ENCODE assay signal across 7 worm cellular contexts in the genomic region with DNA sequence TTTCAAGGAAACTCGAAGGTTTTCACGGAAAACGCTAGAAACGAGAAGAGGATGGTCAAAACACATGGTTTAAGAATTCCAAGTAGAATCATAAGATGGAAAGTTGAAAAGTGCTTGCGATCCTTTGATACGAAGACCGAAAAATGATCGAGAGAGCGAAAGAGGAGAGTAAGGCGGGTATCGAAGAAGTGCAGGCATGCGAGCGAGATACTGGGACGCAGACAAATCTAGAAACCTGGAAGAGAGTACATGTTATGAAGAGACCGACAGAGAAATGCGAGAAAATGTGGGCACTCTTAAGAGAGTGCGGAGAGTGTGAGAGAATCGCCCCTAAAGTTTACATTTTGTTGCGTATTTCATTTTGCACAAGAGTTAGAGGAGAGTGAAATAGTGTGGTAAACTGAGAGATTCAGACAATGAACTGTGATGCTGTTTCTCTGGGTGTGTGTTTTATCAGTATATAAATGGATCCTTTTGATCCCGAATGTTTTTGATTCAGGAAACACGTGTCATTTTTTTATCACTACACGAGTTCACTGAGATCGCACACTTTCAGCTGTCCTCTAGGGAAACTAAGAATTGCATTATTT.
TF ChIP-seq lines count a peak whose summit lies in the region.

No protein-coding gene starts in this region.

TF ChIP-seq in whole organism, L1 larva, 84 proteins besides CTCF, POLR2A, EP300 and RAD21 (continued from another document and continues in another):
- peak; percentile 58 for TF ChIP-seq sup-37 (GFP tag; optimal IDR thresholded peaks at IDR 0.05; lab: Kevin White, UChicago)
- peak; percentile 4 for TF ChIP-seq pqm-1 (tag; optimal IDR thresholded peaks at IDR 0.05; lab: Kevin White, UChicago)
- TF ChIP-seq C34B4.2 (tag; optimal IDR thresholded peaks at IDR 0.05; lab: Kevin White, UChicago), result no peak
- no peak for TF ChIP-seq zip-4 (GFP tag; optimal IDR thresholded peaks at IDR 0.05; lab: Kevin White, UChicago)
- TF ChIP-seq ztf-11 (tag; optimal IDR thresholded peaks at IDR 0.05; lab: Kevin White, UChicago), result no peak
- TF ChIP-seq alr-1 (tag; optimal IDR thresholded peaks at IDR 0.05; lab: Kevin White, UChicago; ENCODE audit: borderline replicate concordance), result no peak
- TF ChIP-seq mdl-1 (tag; optimal IDR thresholded peaks at IDR 0.05; lab: Kevin White, UChicago), result peak; percentile 61 to 86
- no peak for TF ChIP-seq unc-30 (tag; optimal IDR thresholded peaks at IDR 0.05; lab: Kevin White, UChicago)
- peak; percentile 85 for TF ChIP-seq elt-2 (tag; optimal IDR thresholded peaks at IDR 0.05; lab: Kevin White, UChicago)
- no peak for TF ChIP-seq ets-5 (GFP tag; IDR thresholded peaks at IDR 0.05; lab: Robert Waterston, UW)
- no peak for TF ChIP-seq aha-1 (tag; optimal IDR thresholded peaks at IDR 0.05; lab: Kevin White, UChicago)
- TF ChIP-seq nhr-90 (tag; optimal IDR thresholded peaks at IDR 0.05; lab: Kevin White, UChicago; ENCODE audit: poor library complexity), result peak; percentile 83
- TF ChIP-seq ces-1 (GFP tag; optimal IDR thresholded peaks at IDR 0.05; lab: Kevin White, UChicago), result no peak
- TF ChIP-seq egl-27 (tag; optimal IDR thresholded peaks at IDR 0.05; lab: Kevin White, UChicago), result peak; percentile 46 to 75
- no peak for TF ChIP-seq hlh-4 (tag; optimal IDR thresholded peaks at IDR 0.05; lab: Kevin White, UChicago)
- peak; percentile 54 for TF ChIP-seq irx-1 (tag; optimal IDR thresholded peaks at IDR 0.05; lab: Kevin White, UChicago)
- TF ChIP-seq sptf-1 (tag; optimal IDR thresholded peaks at IDR 0.05; lab: Kevin White, UChicago), result no peak
- TF ChIP-seq pax-3 (tag; optimal IDR thresholded peaks at IDR 0.05; lab: Kevin White, UChicago), result peak; percentile 12

TF ChIP-seq in whole organism, L2 larva, 48 proteins besides CTCF, POLR2A, EP300 and RAD21 (continued from another document and continues in another):
- TF ChIP-seq ama-1 (optimal IDR thresholded peaks at IDR 0.05; lab: Kevin White, UChicago) (peak; percentile 33), ceh-82 (tag; optimal IDR thresholded peaks at IDR 0.05; lab: Kevin White, UChicago) (no peak), Y55F3AM.14 (GFP tag; optimal IDR thresholded peaks at IDR 0.05; lab: Kevin White, UChicago) (peak; percentile 23), unc-62 (GFP tag; optimal IDR thresholded peaks at IDR 0.05; lab: Kevin White, UChicago) (no peak), peb-1 (tag; optimal IDR thresholded peaks at IDR 0.05; lab: Kevin White, UChicago) (no peak), nhr-12 (tag; optimal IDR thresholded peaks at IDR 0.05; lab: Kevin White, UChicago) (no peak), ZK546.5 (tag; optimal IDR thresholded peaks at IDR 0.05; lab: Kevin White, UChicago) (no peak), C34F6.9 (tag; optimal IDR thresholded peaks at IDR 0.05; lab: Kevin White, UChicago) (peak; percentile 73), zag-1 (tag; optimal IDR thresholded peaks at IDR 0.05; lab: Kevin White, UChicago) (no peak), nhr-6 (tag; optimal IDR thresholded peaks at IDR 0.05; lab: Kevin White, UChicago) (peak; percentile 81), F13H6.1 (tag; optimal IDR thresholded peaks at IDR 0.05; lab: Kevin White, UChicago) (peak; percentile 96), mbf-1 (tag; optimal IDR thresholded peaks at IDR 0.05; lab: Kevin White, UChicago) (no peak), egl-27 (tag; optimal IDR thresholded peaks at IDR 0.05; lab: Kevin White, UChicago) (peak; percentile 81), gmeb-1 (tag; optimal IDR thresholded peaks at IDR 0.05; lab: Kevin White, UChicago) (peak; percentile 62), ztf-4 (tag; optimal IDR thresholded peaks at IDR 0.05; lab: Kevin White, UChicago) (peak; percentile 71), lsy-2 (tag; optimal IDR thresholded peaks at IDR 0.05; lab: Kevin White, UChicago) (peak; percentile 13 to 81), mdl-1 (tag; optimal IDR thresholded peaks at IDR 0.05; lab: Kevin White, UChicago) (peak; percentile 45 to 86), lin-13 (GFP tag; optimal IDR thresholded peaks at IDR 0.05; lab: Kevin White, UChicago) (peak; percentile 69)

TF ChIP-seq in whole organism, L3 larva, 47 proteins besides CTCF, POLR2A, EP300 and RAD21 (continued from another document and continues in another):
- peak; percentile 70 for TF ChIP-seq mdl-1 (tag; optimal IDR thresholded peaks at IDR 0.05; lab: Kevin White, UChicago)
- peak; percentile 30 for TF ChIP-seq nhr-11 (tag; optimal IDR thresholded peaks at IDR 0.05; lab: Kevin White, UChicago)
- peak; percentile 44 for TF ChIP-seq lin-39 (tag; optimal IDR thresholded peaks at IDR 0.05; lab: Kevin White, UChicago)
- peak; percentile 85 for TF ChIP-seq elt-2 (tag; optimal IDR thresholded peaks at IDR 0.05; lab: Kevin White, UChicago)
- TF ChIP-seq lin-15B (tag; optimal IDR thresholded peaks at IDR 0.05; lab: Kevin White, UChicago), result peak; percentile 9
- no peak for TF ChIP-seq nhr-67 (tag; optimal IDR thresholded peaks at IDR 0.05; lab: Kevin White, UChicago)
- no peak for TF ChIP-seq fos-1 (tag; optimal IDR thresholded peaks at IDR 0.05; lab: Kevin White, UChicago)
- peak; percentile 83 for TF ChIP-seq nfya-1 (tag; optimal IDR thresholded peaks at IDR 0.05; lab: Kevin White, UChicago; ENCODE audit: insufficient read depth)
- peak; percentile 41 for TF ChIP-seq nhr-43 (tag; optimal IDR thresholded peaks at IDR 0.05; lab: Kevin White, UChicago; ENCODE audit: poor library complexity, severe bottlenecking)
- TF ChIP-seq nhr-12 (tag; optimal IDR thresholded peaks at IDR 0.05; lab: Kevin White, UChicago), result no peak
- peak; percentile 33 for TF ChIP-seq ama-1 (optimal IDR thresholded peaks at IDR 0.05; lab: Kevin White, UChicago)
- no peak for TF ChIP-seq ztf-11 (tag; optimal IDR thresholded peaks at IDR 0.05; lab: Kevin White, UChicago)
- TF ChIP-seq pqm-1 (tag; optimal IDR thresholded peaks at IDR 0.05; lab: Kevin White, UChicago), result peak; percentile 91
- TF ChIP-seq nhr-77 (tag; optimal IDR thresholded peaks at IDR 0.05; lab: Kevin White, UChicago), result peak; percentile 43
- TF ChIP-seq snpc-4 (tag; optimal IDR thresholded peaks at IDR 0.05; lab: Kevin White, UChicago), result peak; percentile 19
- peak; percentile 48 for TF ChIP-seq ceh-28 (tag; optimal IDR thresholded peaks at IDR 0.05; lab: Kevin White, UChicago)
- TF ChIP-seq elt-3 (tag; optimal IDR thresholded peaks at IDR 0.05; lab: Kevin White, UChicago), result no peak
- peak; percentile 46 for TF ChIP-seq R02D3.7 (tag; optimal IDR thresholded peaks at IDR 0.05; lab: Kevin White, UChicago)

TF ChIP-seq in whole organism, L4 larva, 104 proteins besides CTCF, POLR2A, EP300 and RAD21 (continued from another document and continues in another):
- TF ChIP-seq unc-62 (GFP tag; optimal IDR thresholded peaks at IDR 0.05 in 1 of 2; lab: Kevin White, UChicago), result peak in 1 of 2 experiments; percentile 93
- no peak for TF ChIP-seq unc-62 (tag; optimal IDR thresholded peaks at IDR 0.05; lab: Kevin White, UChicago)
- peak; percentile 64 for TF ChIP-seq hlh-30 (tag; optimal IDR thresholded peaks at IDR 0.05; lab: Kevin White, UChicago; ENCODE audit: insufficient read depth)
- peak; percentile 43; the same call in 1 of the 2 replicates for TF ChIP-seq lin-38 (GFP tag; IDR thresholded peaks at IDR 0.05; lab: Robert Waterston, UW)
- TF ChIP-seq nhr-76 (tag; optimal IDR thresholded peaks at IDR 0.05; lab: Kevin White, UChicago), result no peak
- no peak for TF ChIP-seq ZK546.5 (tag; optimal IDR thresholded peaks at IDR 0.05; lab: Kevin White, UChicago)
- TF ChIP-seq Y105C5A.15 (GFP tag; IDR thresholded peaks at IDR 0.05; lab: Robert Waterston, UW), result no peak
- TF ChIP-seq duxl-1 (tag; optimal IDR thresholded peaks at IDR 0.05; lab: Kevin White, UChicago; ENCODE audit: poor library complexity), result no peak
- no peak for TF ChIP-seq F49E8.2 (tag; optimal IDR thresholded peaks at IDR 0.05; lab: Kevin White, UChicago; ENCODE audit: borderline replicate concordance)
- TF ChIP-seq R02D3.7 (tag; optimal IDR thresholded peaks at IDR 0.05; lab: Kevin White, UChicago), result peak; percentile 0
- no peak for TF ChIP-seq daf-8 (GFP tag; IDR thresholded peaks at IDR 0.05; lab: Robert Waterston, UW)
- TF ChIP-seq T26A8.4 (GFP tag; IDR thresholded peaks at IDR 0.05; lab: Robert Waterston, UW), result peak; percentile 54
- TF ChIP-seq lin-29 (GFP tag; IDR thresholded peaks at IDR 0.05; lab: Robert Waterston, UW), result no peak
- no peak for TF ChIP-seq D1046.2 (GFP tag; IDR thresholded peaks at IDR 0.05; lab: Robert Waterston, UW)
- TF ChIP-seq snpc-1.2 (GFP tag; IDR thresholded peaks at IDR 0.05; lab: Robert Waterston, UW), result no peak
- TF ChIP-seq zfp-2 (tag; optimal IDR thresholded peaks at IDR 0.05; lab: Kevin White, UChicago), result no peak
- no peak for TF ChIP-seq set-16 (GFP tag; IDR thresholded peaks at IDR 0.05; lab: Robert Waterston, UW)
- peak; percentile 90 for TF ChIP-seq dmd-6 (GFP tag; IDR thresholded peaks at IDR 0.05; lab: Robert Waterston, UW)

TF ChIP-seq in whole organism, late embryonic, 69 proteins besides CTCF, POLR2A, EP300 and RAD21 (continued from another document):
- no peak for TF ChIP-seq lin-11 (tag; optimal IDR thresholded peaks at IDR 0.05; lab: Kevin White, UChicago)
- no peak for TF ChIP-seq K09A11.1 (tag; optimal IDR thresholded peaks at IDR 0.05; lab: Kevin White, UChicago; ENCODE audit: insufficient read depth)
- peak; percentile 73 for TF ChIP-seq pros-1 (tag; optimal IDR thresholded peaks at IDR 0.05; lab: Kevin White, UChicago)
- peak; percentile 77 for TF ChIP-seq ceh-34 (tag; optimal IDR thresholded peaks at IDR 0.05; lab: Kevin White, UChicago)
- TF ChIP-seq T23F11.4 (GFP tag; optimal IDR thresholded peaks at IDR 0.05; lab: Kevin White, UChicago), result no peak
- peak; percentile 14 for TF ChIP-seq pax-1 (tag; optimal IDR thresholded peaks at IDR 0.05; lab: Kevin White, UChicago)
- peak; percentile 11 for TF ChIP-seq unc-42 (tag; optimal IDR thresholded peaks at IDR 0.05; lab: Kevin White, UChicago)
- TF ChIP-seq nfya-1 (tag; optimal IDR thresholded peaks at IDR 0.05; lab: Kevin White, UChicago), result peak; percentile 79
- peak; percentile 52 for TF ChIP-seq tbx-2 (tag; optimal IDR thresholded peaks at IDR 0.05; lab: Kevin White, UChicago)
- no peak for TF ChIP-seq zip-5 (tag; optimal IDR thresholded peaks at IDR 0.05; lab: Kevin White, UChicago)
- TF ChIP-seq ceh-22 (tag; optimal IDR thresholded peaks at IDR 0.05; lab: Kevin White, UChicago), result peak; percentile 43
- no peak for TF ChIP-seq elt-2 (tag; optimal IDR thresholded peaks at IDR 0.05; lab: Kevin White, UChicago)
- peak; percentile 59 for TF ChIP-seq ceh-31 (tag; optimal IDR thresholded peaks at IDR 0.05; lab: Kevin White, UChicago)
- no peak for TF ChIP-seq ceh-48 (tag; optimal IDR thresholded peaks at IDR 0.05; lab: Kevin White, UChicago)
- peak; percentile 9 for TF ChIP-seq ets-4 (tag; optimal IDR thresholded peaks at IDR 0.05; lab: Kevin White, UChicago)
- peak; percentile 44 for TF ChIP-seq ceh-18 (tag; optimal IDR thresholded peaks at IDR 0.05; lab: Kevin White, UChicago)
TF ChIP-seq in whole organism, late embryonic: peak in this region for 14.

TF ChIP-seq in whole organism, mixed stage, embryonic, 35 proteins besides CTCF, POLR2A, EP300 and RAD21 (continued from another document):
- TF ChIP-seq nhr-2 (tag; optimal IDR thresholded peaks at IDR 0.05; lab: Kevin White, UChicago) (peak; percentile 23), lin-13 (tag; optimal IDR thresholded peaks at IDR 0.05; lab: Kevin White, UChicago) (peak; percentile 37), hlh-1 (tag; optimal IDR thresholded peaks at IDR 0.05; lab: Kevin White, UChicago) (peak; percentile 17), ces-1 (GFP tag; optimal IDR thresholded peaks at IDR 0.05; lab: Kevin White, UChicago) (peak; percentile 36), unc-120 (tag; optimal IDR thresholded peaks at IDR 0.05; lab: Kevin White, UChicago; ENCODE audit: poor library complexity, severe bottlenecking) (peak; percentile 76)
TF ChIP-seq in whole organism, mixed stage, embryonic: peak in this region for 13.

TF ChIP-seq in whole organism, young adult, 124 proteins besides CTCF, POLR2A, EP300 and RAD21 (continued from another document):
- TF ChIP-seq snpc-4 (GFP tag; optimal IDR thresholded peaks at IDR 0.05; lab: Kevin White, UChicago), result no peak
- peak in 3 of 4 experiments; percentile 22 to 49 (median 28) for TF ChIP-seq snpc-4 (tag; optimal IDR thresholded peaks at IDR 0.05; lab: Kevin White, UChicago)
- TF ChIP-seq C06A6.2 (GFP tag; conservative IDR thresholded peaks at IDR 0.05; lab: Robert Waterston, UW), result no peak
- peak; percentile 30 for TF ChIP-seq F22D6.2 (tag; optimal IDR thresholded peaks at IDR 0.05; lab: Kevin White, UChicago)
- TF ChIP-seq attf-5 (GFP tag; optimal IDR thresholded peaks at IDR 0.05; lab: Kevin White, UChicago), result peak; percentile 18
- no peak for TF ChIP-seq ztf-22 (GFP tag; optimal IDR thresholded peaks at IDR 0.05; lab: Kevin White, UChicago)
- TF ChIP-seq sptf-2 (GFP tag; optimal IDR thresholded peaks at IDR 0.05; lab: Kevin White, UChicago), result no peak
- no peak for TF ChIP-seq egl-18 (GFP tag; IDR thresholded peaks at IDR 0.05; lab: Robert Waterston, UW)
- no peak for TF ChIP-seq Y95B8A.8 (GFP tag; IDR thresholded peaks at IDR 0.05; lab: Robert Waterston, UW)
- no peak for TF ChIP-seq sdz-38 (tag; optimal IDR thresholded peaks at IDR 0.05; lab: Kevin White, UChicago)
- no peak for TF ChIP-seq T26A5.8 (tag; optimal IDR thresholded peaks at IDR 0.05; lab: Kevin White, UChicago)
- peak in 1 of 2 experiments; percentile 27 for TF ChIP-seq let-607 (tag; optimal IDR thresholded peaks at IDR 0.05; lab: Kevin White, UChicago)
- TF ChIP-seq ztf-26 (tag; optimal IDR thresholded peaks at IDR 0.05; lab: Kevin White, UChicago), result peak; percentile 9
- no peak for TF ChIP-seq nhr-27 (tag; optimal IDR thresholded peaks at IDR 0.05; lab: Kevin White, UChicago)
- TF ChIP-seq ZK185.1 (tag; optimal IDR thresholded peaks at IDR 0.05; lab: Kevin White, UChicago; ENCODE audit: poor library complexity, severe bottlenecking), result peak; percentile 56
- TF ChIP-seq lin-35 (GFP tag; optimal IDR thresholded peaks at IDR 0.05; lab: Kevin White, UChicago), result peak in 1 of 3 experiments; percentile 52
- TF ChIP-seq ceh-27 (GFP tag; optimal IDR thresholded peaks at IDR 0.05; lab: Kevin White, UChicago), result peak; percentile 62
- TF ChIP-seq F52B5.7 (tag; optimal IDR thresholded peaks at IDR 0.05; lab: Kevin White, UChicago), result no peak
- TF ChIP-seq nhr-80 (tag; optimal IDR thresholded peaks at IDR 0.05; lab: Kevin White, UChicago), result peak; percentile 71
- peak; percentile 22; the same call in 1 of the 2 replicates for TF ChIP-seq rcor-1 (GFP tag; IDR thresholded peaks at IDR 0.05; lab: Robert Waterston, UW)
- no peak; the same call in 1 of the 2 replicates for TF ChIP-seq mcd-1 (GFP tag; IDR thresholded peaks at IDR 0.05; lab: Robert Waterston, UW)
